Worm (Caenorhabditis elegans): Measurements from ENCODE around the gene ndua-12.

DNA sequence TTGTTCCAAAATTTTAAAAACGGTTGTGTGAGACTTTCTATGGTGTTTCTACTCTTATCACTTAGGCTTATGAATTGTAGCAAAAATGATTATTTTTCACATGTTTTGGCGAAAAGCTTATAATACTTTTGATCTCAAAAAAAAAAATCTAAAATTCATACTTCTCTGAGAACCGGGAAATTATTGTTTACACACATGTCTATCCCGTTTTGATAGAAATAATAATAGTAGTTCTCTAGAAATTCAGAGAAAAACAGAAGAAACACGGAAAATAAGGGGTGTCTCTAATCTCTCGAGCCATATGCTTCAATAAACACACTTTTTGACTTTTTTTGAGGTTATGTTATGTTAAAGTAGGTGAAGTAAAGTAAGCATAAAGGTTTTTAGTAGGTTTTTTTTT lies 31.0 kb upstream of the ndua-12 start:
- no peak for TF ChIP-seq flt-1 (GFP tag; IDR thresholded peaks at IDR 0.05)
- TF ChIP-seq med-1 (GFP tag; optimal IDR thresholded peaks at IDR 0.05; ENCODE audit: insufficient read depth), result no peak
- no peak for TF ChIP-seq ref-1 (GFP tag; conservative IDR thresholded peaks at IDR 0.05)
- no peak for TF ChIP-seq tab-1 (GFP tag; IDR thresholded peaks at IDR 0.05)
- TF ChIP-seq cog-1 (tag; optimal IDR thresholded peaks at IDR 0.05), result no peak
- TF ChIP-seq T22C8.4 (GFP tag; IDR thresholded peaks at IDR 0.05), result no peak

All from whole organism, midembryonic.